Worm (Caenorhabditis elegans) whole organism, midembryonic: ENCODE measurements around the gene mogs-1.

Experiments used
- T22C8.4 ChIP-seq: fragments of 200-800 bp; sonication (Bioruptor generic); IDR thresholded peaks from 2 replicates; pipeline ENCODE4 v1.3.6; 2022; ENCODE audit warnings: missing genetic modification characterization, missing compliant biosample characterization
- cog-1 ChIP-seq: sonication (generic microtip); optimal IDR thresholded peaks from 2 replicates; lab custom pipeline; 2016; ENCODE audit warnings: missing genetic modification characterization, missing compliant biosample characterization
- flt-1 ChIP-seq: fragments of 200-800 bp; sonication (Bioruptor generic); IDR thresholded peaks from 2 replicates; pipeline ENCODE4 v1.3.6; 2022; ENCODE audit warnings: missing genetic modification characterization, missing compliant biosample characterization
- klf-2 ChIP-seq: fragments of 200-800 bp; sonication (Bioruptor generic); conservative IDR thresholded peaks from 2 replicates; pipeline ENCODE4 v1.3.6; 2022; ENCODE audit warnings: missing genetic modification reagents, missing genetic modification characterization, missing compliant biosample characterization
- med-1 ChIP-seq: sonication (generic microtip); optimal IDR thresholded peaks from 2 replicates; lab custom pipeline; 2017; ENCODE audit warnings: missing genetic modification characterization, mild to moderate bottlenecking, missing compliant biosample characterization, antibody characterized with exemption, missing genetic modification reagents; ENCODE audit not compliant: insufficient read depth
- ref-1 ChIP-seq: fragments of 200-800 bp; sonication (Bioruptor generic); conservative IDR thresholded peaks from 2 replicates; pipeline ENCODE4 v1.3.6; 2022; ENCODE audit warnings: missing genetic modification reagents, missing genetic modification characterization, missing compliant biosample characterization
- tab-1 ChIP-seq: fragments of 200-800 bp; sonication (Bioruptor generic); IDR thresholded peaks from 2 replicates; pipeline ENCODE4 v1.3.6; 2022; ENCODE audit warnings: missing genetic modification characterization, missing compliant biosample characterization
- ztf-23 ChIP-seq: fragments of 200-800 bp; sonication (Bioruptor generic); IDR thresholded peaks from 2 replicates; pipeline ENCODE4 v1.3.6; 2022; ENCODE audit warnings: missing genetic modification reagents, missing genetic modification characterization, missing compliant biosample characterization
- ztf-29 ChIP-seq: fragments of 200-800 bp; sonication (Bioruptor generic); IDR thresholded peaks from 2 replicates; pipeline ENCODE4 v1.3.6; 2022; ENCODE audit warnings: missing genetic modification reagents, missing genetic modification characterization, missing compliant biosample characterization

Gene mogs-1

ce11 chrIV:11029412-11029811 is 7.7 kb upstream of the mogs-1 start, which contains the start of gene hrg-5:
hrg-5 (minus strand) TSS chrIV:11029428.
- TF ChIP-seq cog-1 (tag; lab: Kevin White, UChicago) (no peak), ref-1 (no peak), klf-2 (GFP tag; lab: Robert Waterston, UW) (no peak), T22C8.4 (GFP tag; lab: Robert Waterston, UW) (no peak), ztf-29 (GFP tag; lab: Robert Waterston, UW) (no peak), tab-1 (no peak), flt-1 (GFP tag; lab: Robert Waterston, UW) (no peak), ztf-23 (GFP tag; lab: Robert Waterston, UW) (no peak)

- TF ChIP-seq tab-1 (no peak), ztf-23 (GFP tag; lab: Robert Waterston, UW) (no peak), cog-1 (tag; lab: Kevin White, UChicago) (peak; percentile 76), med-1 (GFP tag; lab: Kevin White, UChicago) (no peak), flt-1 (GFP tag; lab: Robert Waterston, UW) (peak; percentile 76; the same call in 1 of the 2 replicates), T22C8.4 (GFP tag; lab: Robert Waterston, UW) (no peak)
Measured at ce11 chrIV:11027560-11027959, 5.8 kb upstream of the mogs-1 start.

ce11 chrIV:11026648-11027047 is 4.9 kb upstream of the mogs-1 start:
- TF ChIP-seq T22C8.4 (GFP tag; lab: Robert Waterston, UW), result 0 out of 2 replicates have a peak, but pooled peaks have one; percentile 11
- no peak for TF ChIP-seq ztf-29 (GFP tag; lab: Robert Waterston, UW)

ce11 chrIV:11025941-11026340 is 4.2 kb upstream of the mogs-1 start:
- peak; percentile 99 for TF ChIP-seq flt-1 (GFP tag; lab: Robert Waterston, UW)
- TF ChIP-seq ztf-29 (GFP tag; lab: Robert Waterston, UW), result peak; percentile 97
- peak; percentile 99 for TF ChIP-seq ref-1
- peak; percentile 96 for TF ChIP-seq T22C8.4 (GFP tag; lab: Robert Waterston, UW)
- TF ChIP-seq cog-1 (tag; lab: Kevin White, UChicago), result peak; percentile 99
- TF ChIP-seq ztf-23 (GFP tag; lab: Robert Waterston, UW), result peak; percentile 97
- TF ChIP-seq med-1 (GFP tag; lab: Kevin White, UChicago), result peak; percentile 94
- peak; percentile 97 for TF ChIP-seq klf-2 (GFP tag; lab: Robert Waterston, UW)
- TF ChIP-seq tab-1, result peak; percentile 100

- TF ChIP-seq klf-2 (GFP tag; lab: Robert Waterston, UW) (no peak), cog-1 (tag; lab: Kevin White, UChicago) (no peak), med-1 (GFP tag; lab: Kevin White, UChicago) (no peak), ztf-29 (GFP tag; lab: Robert Waterston, UW) (no peak), tab-1 (no peak), flt-1 (GFP tag; lab: Robert Waterston, UW) (no peak), T22C8.4 (GFP tag; lab: Robert Waterston, UW) (no peak), ztf-23 (GFP tag; lab: Robert Waterston, UW) (no peak), ref-1 (no peak)
Measured at ce11 chrIV:11022303-11022702, 575 bp upstream of the mogs-1 start, which contains the start of gene alh-3. alh-3 (plus strand) TSS chrIV:11022603.

ce11 chrIV:11019962-11020550 is 1.7 kb downstream of the mogs-1 start, which contains the start of gene F13H10.8:
F13H10.8 (plus strand) TSS chrIV:11020517.
- TF ChIP-seq T22C8.4 (GFP tag; lab: Robert Waterston, UW) (no peak), flt-1 (GFP tag; lab: Robert Waterston, UW) (no peak), klf-2 (GFP tag; lab: Robert Waterston, UW) (no peak), med-1 (GFP tag; lab: Kevin White, UChicago) (no peak), ztf-23 (GFP tag; lab: Robert Waterston, UW) (no peak), tab-1 (no peak), ref-1 (no peak), cog-1 (tag; lab: Kevin White, UChicago) (no peak), ztf-29 (GFP tag; lab: Robert Waterston, UW) (no peak)

- TF ChIP-seq ztf-23 (GFP tag; lab: Robert Waterston, UW) (no peak), ztf-29 (GFP tag; lab: Robert Waterston, UW) (no peak), T22C8.4 (GFP tag; lab: Robert Waterston, UW) (no peak), flt-1 (GFP tag; lab: Robert Waterston, UW) (no peak), cog-1 (tag; lab: Kevin White, UChicago) (no peak), med-1 (GFP tag; lab: Kevin White, UChicago) (no peak), klf-2 (GFP tag; lab: Robert Waterston, UW) (no peak), tab-1 (no peak), ref-1 (no peak)
Measured at ce11 chrIV:11015881-11016280, 5.8 kb downstream of the mogs-1 start, which contains the start of gene F13H10.3. F13H10.3 (minus strand) TSS chrIV:11015953.

ce11 chrIV:11011920-11012319 is 9.8 kb downstream of the mogs-1 start, which contains the start of gene ndx-9:
ndx-9 (minus strand) TSS chrIV:11012020.
- TF ChIP-seq med-1 (GFP tag; lab: Kevin White, UChicago) (no peak), ztf-29 (GFP tag; lab: Robert Waterston, UW) (no peak), ref-1 (no peak), ztf-23 (GFP tag; lab: Robert Waterston, UW) (no peak)

- no peak for TF ChIP-seq ztf-23 (GFP tag; lab: Robert Waterston, UW)
- no peak for TF ChIP-seq klf-2 (GFP tag; lab: Robert Waterston, UW)
- TF ChIP-seq tab-1, result no peak
- TF ChIP-seq flt-1 (GFP tag; lab: Robert Waterston, UW), result no peak
- TF ChIP-seq T22C8.4 (GFP tag; lab: Robert Waterston, UW), result no peak
- TF ChIP-seq ref-1, result no peak
- TF ChIP-seq cog-1 (tag; lab: Kevin White, UChicago), result no peak
- no peak for TF ChIP-seq med-1 (GFP tag; lab: Kevin White, UChicago)
- TF ChIP-seq ztf-29 (GFP tag; lab: Robert Waterston, UW), result no peak
Measured at ce11 chrIV:11009928-11010327, 11.8 kb downstream of the mogs-1 start.
